Worm (Caenorhabditis elegans) whole organism, L4 larva: ENCODE results near the gene lis-1.

Experiments
- Y48G9A.11 ChIP-seq: fragments of 200-800 bp; sonication (Bioruptor generic); IDR thresholded peaks from 2 replicates; pipeline ENCODE4 v1.3.6; 2022; ENCODE audit warnings: missing genetic modification reagents, missing genetic modification characterization, missing compliant biosample characterization
- ZK546.5 ChIP-seq, 2 experiments: sonication (generic microtip); optimal IDR thresholded peaks; 2 replicates each; lab custom pipeline; 2017; ENCODE audit warnings: missing biosample characterization in 2 of 2, missing genetic modification characterization in 2 of 2
- ama-1 ChIP-seq: fragments of 150-350 bp; optimal IDR thresholded peaks from 2 replicates; lab custom pipeline; 2014; ENCODE audit warnings: inconsistent platforms, mixed read lengths
- ctbp-1 ChIP-seq: fragments of 200-800 bp; sonication (Bioruptor generic); IDR thresholded peaks from 2 replicates; pipeline ENCODE4 v1.3.6; 2022; ENCODE audit warnings: missing genetic modification reagents, missing genetic modification characterization, missing compliant biosample characterization
- dpl-1 ChIP-seq: fragments of 150-350 bp; optimal IDR thresholded peaks from 2 replicates; lab custom pipeline; 2014; ENCODE audit warnings: missing biosample characterization, missing genetic modification reagents, missing genetic modification characterization
- mxl-3 ChIP-seq: fragments of 200-800 bp; sonication (Bioruptor generic); optimal IDR thresholded peaks from 2 replicates; lab custom pipeline; 2018; ENCODE audit warnings: mild to moderate bottlenecking, missing genetic modification characterization, missing compliant biosample characterization
- spr-1 ChIP-seq: sonication (generic microtip); optimal IDR thresholded peaks from 2 replicates; lab custom pipeline; 2016; ENCODE audit warnings: mild to moderate bottlenecking, missing genetic modification characterization, missing compliant biosample characterization

DNA sequence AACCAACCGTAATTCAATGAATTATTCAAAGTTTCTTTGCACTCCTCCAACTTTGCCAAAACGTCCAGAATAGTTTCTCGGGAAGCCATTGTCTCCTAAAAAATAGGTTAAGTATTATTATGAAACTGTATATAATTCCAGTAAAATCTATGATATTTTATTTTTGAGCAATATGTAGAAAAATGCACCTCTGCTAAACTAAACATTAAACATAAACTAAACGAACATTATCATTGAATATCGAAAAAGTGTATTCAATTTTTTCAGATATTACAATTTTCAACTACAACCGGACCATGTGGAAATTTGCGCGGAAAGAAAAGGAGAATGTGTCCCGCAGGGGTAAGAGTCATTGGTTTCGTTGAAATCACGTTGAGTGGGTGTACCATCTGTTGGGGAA lies 36.8 kb downstream of the lis-1 start, which contains the start of gene F53A2.3:
- TF ChIP-seq ama-1 (lab: Kevin White, UChicago) (no peak), ZK546.5 (tag; optimal IDR thresholded peaks at IDR 0.05; lab: Kevin White, UChicago) (no peak), ctbp-1 (no peak), dpl-1 (GFP tag; lab: Kevin White, UChicago) (no peak), Y48G9A.11 (GFP tag; lab: Robert Waterston, UW) (no peak), mxl-3 (GFP tag; lab: Kevin White, UChicago) (no peak), spr-1 (tag; lab: Kevin White, UChicago) (no peak)
